Fruit fly (Drosophila melanogaster) whole organism, embryonic: ENCODE data around the gene TfIIS.
A peak's percentile ranks its signal among the peaks of the same experiment; 100 is the strongest.

Experiments used
- Bteb2 ChIP-seq: fragments of 200-800 bp; sonication (Bioruptor generic); optimal IDR thresholded peaks from 2 replicates; lab custom pipeline; 2016; ENCODE audit warnings: missing biosample characterization, missing genetic modification characterization
- CG12155 ChIP-seq: fragments of 200-800 bp; sonication (Bioruptor generic); optimal IDR thresholded peaks from 3 replicates; lab custom pipeline; 2016; ENCODE audit warnings: missing biosample characterization, missing genetic modification characterization
- CG13123 ChIP-seq: fragments of 200-800 bp; sonication (Bioruptor generic); optimal IDR thresholded peaks from 2 replicates; lab custom pipeline; 2016; ENCODE audit warnings: missing biosample characterization, missing genetic modification characterization
- CG13894 ChIP-seq: fragments of 200-800 bp; sonication (Bioruptor generic); optimal IDR thresholded peaks from 3 replicates; lab custom pipeline; 2018; ENCODE audit warnings: missing biosample characterization, mild to moderate bottlenecking, missing genetic modification characterization, moderate library complexity
- CG14014 ChIP-seq: fragments of 200-800 bp; sonication (Bioruptor generic); IDR thresholded peaks from 2 replicates; pipeline ENCODE4 v1.3.6; 2022; ENCODE audit warnings: missing biosample characterization, missing genetic modification characterization
- CG1832 ChIP-seq: fragments of 200-800 bp; sonication (Bioruptor generic); optimal IDR thresholded peaks from 2 replicates; lab custom pipeline; 2017; ENCODE audit warnings: missing biosample characterization, mild to moderate bottlenecking, missing genetic modification characterization, inconsistent platforms
- CG18476 ChIP-seq: fragments of 200-800 bp; sonication (Bioruptor generic); optimal IDR thresholded peaks from 2 replicates; lab custom pipeline; 2016; ENCODE audit warnings: missing biosample characterization, mild to moderate bottlenecking, missing genetic modification characterization
- CG2120 ChIP-seq: fragments of 200-800 bp; sonication (Bioruptor generic); optimal IDR thresholded peaks from 3 replicates; lab custom pipeline; 2016; ENCODE audit warnings: missing biosample characterization, missing genetic modification characterization
- CG2202 ChIP-seq: fragments of 200-800 bp; sonication (Bioruptor generic); optimal IDR thresholded peaks from 2 replicates; lab custom pipeline; 2018; ENCODE audit warnings: missing biosample characterization, mild to moderate bottlenecking, missing genetic modification characterization
- CG2889 ChIP-seq: fragments of 200-800 bp; sonication (Bioruptor generic); IDR thresholded peaks from 3 replicates; pipeline ENCODE4 v1.3.6; 2022; ENCODE audit warnings: missing biosample characterization, missing genetic modification characterization
- CG3281 ChIP-seq: fragments of 200-800 bp; sonication (Bioruptor generic); optimal IDR thresholded peaks from 3 replicates; lab custom pipeline; 2017; ENCODE audit warnings: missing biosample characterization, mild to moderate bottlenecking, missing genetic modification characterization
- CG34422 ChIP-seq: fragments of 200-800 bp; sonication (Bioruptor generic); IDR thresholded peaks from 3 replicates; pipeline ENCODE4 v1.3.6; 2022; ENCODE audit warnings: missing biosample characterization, missing genetic modification characterization
- CG3726 ChIP-seq: fragments of 200-800 bp; sonication (Bioruptor generic); IDR thresholded peaks from 3 replicates; pipeline ENCODE4, ENCODE4 v1.3.6; 2022; ENCODE audit warnings: missing biosample characterization, missing genetic modification characterization
- CG4617 ChIP-seq: fragments of 200-800 bp; sonication (Bioruptor generic); optimal IDR thresholded peaks from 3 replicates; lab custom pipeline; 2016; ENCODE audit warnings: missing biosample characterization, missing genetic modification characterization, borderline replicate concordance
- CG6175 ChIP-seq: fragments of 200-800 bp; sonication (Bioruptor generic); IDR thresholded peaks from 3 replicates; pipeline ENCODE4 v1.3.6; 2022; ENCODE audit warnings: missing biosample characterization, missing genetic modification characterization
- CG6654 ChIP-seq: fragments of 200-800 bp; sonication (Bioruptor generic); optimal IDR thresholded peaks from 2 replicates; lab custom pipeline; 2017; ENCODE audit warnings: missing biosample characterization, mild to moderate bottlenecking, missing genetic modification characterization
- CG6689 ChIP-seq: fragments of 200-800 bp; sonication (Bioruptor generic); IDR thresholded peaks from 2 replicates; pipeline ENCODE4 v1.3.6; 2022; ENCODE audit warnings: missing biosample characterization, missing genetic modification characterization
- CG6791 ChIP-seq: fragments of 200-800 bp; sonication (Bioruptor generic); IDR thresholded peaks from 3 replicates; pipeline ENCODE4 v1.3.6; 2022; ENCODE audit warnings: missing biosample characterization, missing genetic modification characterization; ENCODE audit not compliant: partially characterized antibody
- CG8281 ChIP-seq: fragments of 200-800 bp; sonication (Bioruptor generic); optimal IDR thresholded peaks from 2 replicates; lab custom pipeline; 2018; ENCODE audit warnings: missing biosample characterization, mild to moderate bottlenecking, missing genetic modification characterization, moderate library complexity
- D ChIP-seq, 2 experiments: fragments of 200-800 bp in 1 of 2; fragments of >200 bp in 1 of 2; sonication (Bioruptor generic) in 1 of 2; optimal IDR thresholded peaks; 2 replicates in 1 of 2; 3 replicates in 1 of 2; lab custom pipeline; 2017; ENCODE audit warnings: mild to moderate bottlenecking in 1 of 2, missing biosample characterization in 1 of 2, missing genetic modification characterization in 1 of 2, missing genetic modification reagents in 1 of 2
- Dip3 ChIP-seq: fragments of 200-800 bp; sonication (Bioruptor generic); optimal IDR thresholded peaks from 3 replicates; lab custom pipeline; 2016; ENCODE audit warnings: missing biosample characterization, missing genetic modification characterization
- E2f1 ChIP-seq: fragments of 200-800 bp; sonication (Bioruptor generic); IDR thresholded peaks from 2 replicates; pipeline ENCODE4 v1.3.6; 2022; ENCODE audit warnings: missing biosample characterization, missing genetic modification characterization
- GATAe ChIP-seq: fragments of 200-800 bp; sonication (Bioruptor generic); conservative IDR thresholded peaks from 2 replicates; pipeline ENCODE4 v1.3.6; 2022; ENCODE audit warnings: missing biosample characterization, missing genetic modification characterization
- H2.0 ChIP-seq: fragments of 200-800 bp; sonication (Bioruptor generic); IDR thresholded peaks from 2 replicates; pipeline ENCODE4 v1.3.6; 2022; ENCODE audit warnings: missing biosample characterization, missing genetic modification characterization
- Hand ChIP-seq: fragments of 200-800 bp; sonication (Bioruptor generic); optimal IDR thresholded peaks from 2 replicates; lab custom pipeline; 2017; ENCODE audit warnings: mild to moderate bottlenecking, missing biosample characterization, missing genetic modification reagents, missing genetic modification characterization
- Hey ChIP-seq: fragments of 200-800 bp; sonication (Bioruptor generic); optimal IDR thresholded peaks from 3 replicates; lab custom pipeline; 2018; ENCODE audit warnings: missing biosample characterization, mild to moderate bottlenecking, missing genetic modification characterization
- HmgD ChIP-seq: fragments of 200-800 bp; sonication (Bioruptor generic); optimal IDR thresholded peaks from 3 replicates; lab custom pipeline; 2016; ENCODE audit warnings: missing biosample characterization, missing genetic modification characterization
- Hsf ChIP-seq: fragments of 200-800 bp; sonication (Bioruptor generic); optimal IDR thresholded peaks from 3 replicates; lab custom pipeline; 2016; ENCODE audit warnings: missing biosample characterization, missing genetic modification characterization
- Mad ChIP-seq: fragments of 200-800 bp; sonication (Bioruptor generic); optimal IDR thresholded peaks from 2 replicates; lab custom pipeline; 2016; ENCODE audit warnings: missing biosample characterization, missing genetic modification characterization
- NFAT ChIP-seq: fragments of 200-800 bp; sonication (Bioruptor generic); IDR thresholded peaks from 2 replicates; pipeline ENCODE4 v1.3.6; 2022; ENCODE audit warnings: missing biosample characterization, missing genetic modification characterization
- Opbp ChIP-seq: fragments of 200-800 bp; sonication (Bioruptor generic); IDR thresholded peaks from 3 replicates; pipeline ENCODE4 v1.3.6; 2022; ENCODE audit warnings: missing biosample characterization, missing genetic modification characterization; ENCODE audit not compliant: partially characterized antibody
- Sin3A ChIP-seq: fragments of >200 bp; optimal IDR thresholded peaks from 2 replicates; lab custom pipeline; 2018
- Spps ChIP-seq: fragments of 200-800 bp; sonication (Bioruptor generic); optimal IDR thresholded peaks from 2 replicates; lab custom pipeline; 2018; ENCODE audit warnings: missing biosample characterization, mild to moderate bottlenecking, missing genetic modification characterization
- Sry-β ChIP-seq: fragments of 200-800 bp; sonication (Bioruptor generic); optimal IDR thresholded peaks from 2 replicates; lab custom pipeline; 2018; ENCODE audit warnings: missing biosample characterization, mild to moderate bottlenecking, missing genetic modification characterization, moderate library complexity
- ash1 ChIP-seq: fragments of 200-800 bp; sonication (Bioruptor generic); optimal IDR thresholded peaks from 2 replicates; lab custom pipeline; 2018; ENCODE audit warnings: missing biosample characterization, mild to moderate bottlenecking, missing genetic modification characterization
- ato ChIP-seq: fragments of 200-800 bp; sonication (Bioruptor generic); IDR thresholded peaks from 2 replicates; pipeline ENCODE4 v1.3.6; 2022; ENCODE audit warnings: missing biosample characterization, missing genetic modification characterization; ENCODE audit not compliant: partially characterized antibody
- btn ChIP-seq: fragments of 200-800 bp; sonication (Bioruptor generic); optimal IDR thresholded peaks from 2 replicates; lab custom pipeline; 2016; ENCODE audit warnings: missing biosample characterization, missing genetic modification characterization
- crp ChIP-seq, 2 experiments: fragments of 200-800 bp; sonication (Bioruptor generic); optimal IDR thresholded peaks; 2 replicates in 1 of 2; 3 replicates in 1 of 2; lab custom pipeline; 2017; ENCODE audit warnings: missing biosample characterization in 2 of 2, missing genetic modification characterization in 2 of 2, mild to moderate bottlenecking in 1 of 2, moderate library complexity in 1 of 2
- dati ChIP-seq: fragments of 200-800 bp; sonication (Bioruptor generic); IDR thresholded peaks from 2 replicates; pipeline ENCODE4 v1.3.6; 2022; ENCODE audit warnings: missing biosample characterization, missing genetic modification characterization
- dmrt11E ChIP-seq: fragments of 200-800 bp; sonication (Bioruptor generic); optimal IDR thresholded peaks from 3 replicates; lab custom pipeline; 2018; ENCODE audit warnings: missing biosample characterization, mild to moderate bottlenecking, missing genetic modification characterization, moderate library complexity
- dmrt99B ChIP-seq: fragments of 200-800 bp; sonication (Bioruptor generic); optimal IDR thresholded peaks from 2 replicates; lab custom pipeline; 2018; ENCODE audit warnings: missing biosample characterization, mild to moderate bottlenecking, missing genetic modification characterization, moderate library complexity
- fd102C ChIP-seq: fragments of 200-800 bp; sonication (Bioruptor generic); optimal IDR thresholded peaks from 2 replicates; lab custom pipeline; 2018; ENCODE audit warnings: missing biosample characterization, mild to moderate bottlenecking, missing genetic modification characterization, moderate library complexity
- hb ChIP-seq: fragments of 200-800 bp; sonication (Bioruptor generic); IDR thresholded peaks from 3 replicates; pipeline ENCODE4 v1.3.6; 2022; ENCODE audit warnings: missing biosample characterization, missing genetic modification characterization; ENCODE audit not compliant: partially characterized antibody
- knrl ChIP-seq: fragments of 200-800 bp; sonication (Bioruptor generic); IDR thresholded peaks from 3 replicates; pipeline ENCODE4 v1.3.6; 2022; ENCODE audit warnings: missing biosample characterization, missing genetic modification characterization; ENCODE audit not compliant: partially characterized antibody
- phol ChIP-seq: fragments of 200-800 bp; sonication (Bioruptor generic); optimal IDR thresholded peaks from 3 replicates; lab custom pipeline; 2018; ENCODE audit warnings: missing biosample characterization, mild to moderate bottlenecking, missing genetic modification characterization, moderate library complexity
- prd ChIP-seq, 3 experiments: fragments of >200 bp in 2 of 3; fragments of 200-800 bp in 1 of 3; sonication (Bioruptor generic) in 1 of 3; optimal IDR thresholded peaks in 2 of 3; IDR thresholded peaks in 1 of 3; 2 replicates in 2 of 3; 3 replicates in 1 of 3; pipeline versions ENCODE4 v1.3.6 to Lab custom; 2017 to 2022; ENCODE audit warnings: missing biosample characterization in 1 of 3, missing genetic modification characterization in 1 of 3
- ranshi ChIP-seq: fragments of 200-800 bp; sonication (Bioruptor generic); IDR thresholded peaks from 2 replicates; pipeline ENCODE4 v1.3.6; 2022; ENCODE audit warnings: missing biosample characterization, missing genetic modification characterization
- rib ChIP-seq: fragments of 200-800 bp; sonication (Bioruptor generic); IDR thresholded peaks from 2 replicates; pipeline ENCODE4 v1.3.6; 2022; ENCODE audit warnings: missing biosample characterization, missing genetic modification characterization
- tin ChIP-seq: fragments of 200-800 bp; sonication (Bioruptor generic); optimal IDR thresholded peaks from 3 replicates; lab custom pipeline; 2016; ENCODE audit warnings: missing biosample characterization, missing genetic modification characterization
- unpg ChIP-seq: fragments of 200-800 bp; sonication (Bioruptor generic); optimal IDR thresholded peaks from 3 replicates; lab custom pipeline; 2018; ENCODE audit warnings: missing biosample characterization, mild to moderate bottlenecking, missing genetic modification characterization, moderate library complexity

Gene TfIIS

dm6 chr2L:15060580-15061005, at the start of gene TfIIS (continued):
- no peak for TF ChIP-seq prd (optimal IDR thresholded peaks at IDR 0.05; lab: Kevin White, UChicago)
- TF ChIP-seq prd (GFP tag; IDR thresholded peaks at IDR 0.05; lab: Robert Waterston, UW), result no peak
- no peak for TF ChIP-seq CG2202
- no peak for TF ChIP-seq Hand (GFP tag; lab: Kevin White, UChicago)
- TF ChIP-seq fd102C (GFP tag; lab: Kevin White, UChicago), result no peak
- no peak for TF ChIP-seq unpg (GFP tag; lab: Kevin White, UChicago)
- TF ChIP-seq E2f1, result no peak; the same call in 1 of the 2 replicates
- peak; percentile 54; the same call in 2 of the 3 replicates for TF ChIP-seq CG34422 (GFP tag; lab: Robert Waterston, UW)
- no peak for TF ChIP-seq Spps (tag; lab: Kevin White, UChicago)
- TF ChIP-seq ato, result no peak
- TF ChIP-seq CG12155 (GFP tag; lab: Kevin White, UChicago), result peak; percentile 69
- TF ChIP-seq Bteb2 (GFP tag; lab: Kevin White, UChicago), result no peak
- TF ChIP-seq dmrt11E (tag; lab: Kevin White, UChicago), result no peak
- peak; percentile 70 for TF ChIP-seq CG4617 (GFP tag; lab: Kevin White, UChicago)
- no peak for TF ChIP-seq tin
- no peak for TF ChIP-seq ranshi
- peak; percentile 37 for TF ChIP-seq CG2120 (GFP tag; lab: Kevin White, UChicago)
- TF ChIP-seq CG1832 (GFP tag; lab: Kevin White, UChicago), result no peak
- TF ChIP-seq CG3726 (GFP tag; lab: Robert Waterston, UW), result no peak
- TF ChIP-seq Mad (GFP tag; lab: Kevin White, UChicago), result peak; percentile 26
- no peak for TF ChIP-seq D (optimal IDR thresholded peaks at IDR 0.05; lab: Kevin White, UChicago)
- no peak for TF ChIP-seq D (GFP tag; optimal IDR thresholded peaks at IDR 0.05; lab: Kevin White, UChicago)
- no peak for TF ChIP-seq CG6689 (GFP tag; lab: Robert Waterston, UW)
- TF ChIP-seq Hey (tag; lab: Kevin White, UChicago), result no peak
- no peak for TF ChIP-seq CG6175 (GFP tag; lab: Robert Waterston, UW)
- peak; percentile 47; the same call in 2 of the 3 replicates for TF ChIP-seq CG6791 (GFP tag; lab: Robert Waterston, UW)
- no peak for TF ChIP-seq H2.0 (GFP tag; lab: Robert Waterston, UW)
- TF ChIP-seq NFAT, result no peak
- peak; percentile 53 for TF ChIP-seq phol
- no peak for TF ChIP-seq dmrt99B (tag; lab: Kevin White, UChicago)
- TF ChIP-seq HmgD (GFP tag; lab: Kevin White, UChicago), result peak; percentile 93
- TF ChIP-seq Opbp (GFP tag; lab: Robert Waterston, UW), result peak; percentile 62
- TF ChIP-seq Sry-β (GFP tag; lab: Kevin White, UChicago), result no peak
- TF ChIP-seq crp (GFP tag; optimal IDR thresholded peaks at IDR 0.05; lab: Kevin White, UChicago), result peak in 1 of 2 experiments; percentile 30
- TF ChIP-seq Dip3 (GFP tag; lab: Kevin White, UChicago), result no peak
- TF ChIP-seq CG18476 (GFP tag; lab: Kevin White, UChicago), result no peak
- TF ChIP-seq dati (GFP tag; lab: Robert Waterston, UW), result no peak
- no peak for TF ChIP-seq CG2889 (GFP tag; lab: Robert Waterston, UW)
- no peak for TF ChIP-seq CG14014
- TF ChIP-seq CG8281 (tag; lab: Kevin White, UChicago), result no peak
- no peak for TF ChIP-seq CG13123
- TF ChIP-seq hb, result no peak
- TF ChIP-seq btn, result no peak
- TF ChIP-seq CG13894 (tag; lab: Kevin White, UChicago), result peak; percentile 45
- TF ChIP-seq Hsf (GFP tag; lab: Kevin White, UChicago), result no peak
- TF ChIP-seq rib (GFP tag; lab: Robert Waterston, UW), result 0 out of 2 replicates have a peak, but pooled peaks have one; percentile 5
- TF ChIP-seq Sin3A (lab: Kevin White, UChicago), result peak; percentile 74
- no peak for TF ChIP-seq GATAe
- TF ChIP-seq ash1 (GFP tag; lab: Kevin White, UChicago), result no peak
- no peak for TF ChIP-seq CG6654 (GFP tag; lab: Kevin White, UChicago)
- no peak for TF ChIP-seq CG3281 (GFP tag; lab: Kevin White, UChicago)
- TF ChIP-seq knrl (GFP tag; lab: Robert Waterston, UW), result peak; percentile 61; the same call in 2 of the 3 replicates
